Fruit fly (Drosophila melanogaster): ENCODE data around the gene Ype.

Gene Ype

dm6 chrX:13373239-13374153 lies 13.7 kb downstream of the Ype start (continued):
- TF ChIP-seq CG2875 (GFP tag; optimal IDR thresholded peaks at IDR 0.05), result peak; percentile 86
- peak; percentile 68 to 90 for TF ChIP-seq bsh (GFP tag; optimal IDR thresholded peaks at IDR 0.05)
- TF ChIP-seq sug (tag; optimal IDR thresholded peaks at IDR 0.05), result peak; percentile 83
- TF ChIP-seq trh (GFP tag; optimal IDR thresholded peaks at IDR 0.05), result peak; percentile 70
- peak; percentile 41 for TF ChIP-seq CG4854 (GFP tag; optimal IDR thresholded peaks at IDR 0.05)
- TF ChIP-seq CG31365 (tag; optimal IDR thresholded peaks at IDR 0.05), result peak; percentile 40
- TF ChIP-seq CG4424 (GFP tag; optimal IDR thresholded peaks at IDR 0.05), result peak; percentile 84
- TF ChIP-seq wek (GFP tag; optimal IDR thresholded peaks at IDR 0.05), result peak; percentile 36
- TF ChIP-seq CG4360 (GFP tag; IDR thresholded peaks at IDR 0.05), result 0 out of 2 replicates have a peak, but pooled peaks have one; percentile 27
- TF ChIP-seq CG11560 (tag; IDR thresholded peaks at IDR 0.05), result no peak
- TF ChIP-seq Trl (optimal IDR thresholded peaks at IDR 0.05), result peak; percentile 18 to 39
- no peak for TF ChIP-seq Trl (GFP tag; optimal IDR thresholded peaks at IDR 0.05)
- TF ChIP-seq ham (GFP tag; IDR thresholded peaks at IDR 0.05), result peak; percentile 46; the same call in 1 of the 2 replicates
- peak; percentile 69 for TF ChIP-seq CG6765 (GFP tag; optimal IDR thresholded peaks at IDR 0.05)
- peak; percentile 84 for TF ChIP-seq Fer3 (tag; optimal IDR thresholded peaks at IDR 0.05)
- TF ChIP-seq B-H2 (GFP tag; optimal IDR thresholded peaks at IDR 0.05), result peak; percentile 42
- TF ChIP-seq H2.0 (GFP tag; IDR thresholded peaks at IDR 0.05), result peak; percentile 85
- peak; percentile 64 for TF ChIP-seq CG5180 (GFP tag; optimal IDR thresholded peaks at IDR 0.05)
- 0 out of 2 replicates have a peak, but pooled peaks have one; percentile 51 for TF ChIP-seq cas (GFP tag; IDR thresholded peaks at IDR 0.05)
- peak in 1 of 3 experiments; percentile 80 for TF ChIP-seq lola (GFP tag; optimal IDR thresholded peaks at IDR 0.05)
- TF ChIP-seq CG10565 (GFP tag; optimal IDR thresholded peaks at IDR 0.05), result peak; percentile 13
- TF ChIP-seq ind (GFP tag; optimal IDR thresholded peaks at IDR 0.05), result peak; percentile 84
- TF ChIP-seq CG3065 (GFP tag; optimal IDR thresholded peaks at IDR 0.05), result peak; percentile 40
- peak; percentile 81 for TF ChIP-seq lbe (GFP tag; optimal IDR thresholded peaks at IDR 0.05)
- TF ChIP-seq bigmax (GFP tag; optimal IDR thresholded peaks at IDR 0.05), result no peak
- TF ChIP-seq CTCF (GFP tag; optimal IDR thresholded peaks at IDR 0.05), result peak; percentile 35
- TF ChIP-seq zfh1 (GFP tag; IDR thresholded peaks at IDR 0.05), result peak; percentile 80
- TF ChIP-seq CG4404 (GFP tag; IDR thresholded peaks at IDR 0.05), result peak; percentile 57
- TF ChIP-seq fu2 (GFP tag; optimal IDR thresholded peaks at IDR 0.05), result no peak
- peak; percentile 84 for TF ChIP-seq CG17568 (GFP tag; optimal IDR thresholded peaks at IDR 0.05)
- no peak for TF ChIP-seq Atf3 (GFP tag; optimal IDR thresholded peaks at IDR 0.05)
- peak; percentile 32 for TF ChIP-seq lilli (GFP tag; optimal IDR thresholded peaks at IDR 0.05)
- peak; percentile 69 for TF ChIP-seq ewg (GFP tag; optimal IDR thresholded peaks at IDR 0.05)
- no peak for TF ChIP-seq ato (GFP tag; IDR thresholded peaks at IDR 0.05; ENCODE audit: partially characterized antibody)
- peak; percentile 72 for TF ChIP-seq CG4730 (GFP tag; IDR thresholded peaks at IDR 0.05)
- TF ChIP-seq zen (tag; optimal IDR thresholded peaks at IDR 0.05), result peak; percentile 71
- TF ChIP-seq CG4282 (GFP tag; optimal IDR thresholded peaks at IDR 0.05), result no peak
- TF ChIP-seq CG7928 (GFP tag; optimal IDR thresholded peaks at IDR 0.05), result no peak
- TF ChIP-seq CG14965 (GFP tag; optimal IDR thresholded peaks at IDR 0.05; ENCODE audit: borderline replicate concordance), result no peak
- TF ChIP-seq Oli (tag; optimal IDR thresholded peaks at IDR 0.05), result peak; percentile 87
- peak; percentile 89 for TF ChIP-seq Sox100B (GFP tag; optimal IDR thresholded peaks at IDR 0.05)
- no peak for TF ChIP-seq HLH4C (GFP tag; IDR thresholded peaks at IDR 0.05; ENCODE audit: partially characterized antibody)
- TF ChIP-seq klu (GFP tag; IDR thresholded peaks at IDR 0.05), result peak; percentile 51; the same call in 1 of the 2 replicates
- TF ChIP-seq run (tag; optimal IDR thresholded peaks at IDR 0.05), result peak; percentile 89
- TF ChIP-seq CG4328 (GFP tag; optimal IDR thresholded peaks at IDR 0.05), result peak; percentile 73
- TF ChIP-seq H15 (GFP tag; IDR thresholded peaks at IDR 0.05), result peak; percentile 78
- TF ChIP-seq hth (optimal IDR thresholded peaks at IDR 0.05), result no peak
- peak; percentile 66 for TF ChIP-seq twi (tag; optimal IDR thresholded peaks at IDR 0.05)
- TF ChIP-seq eve (GFP tag; optimal IDR thresholded peaks at IDR 0.05), result peak in 1 of 2 experiments; percentile 93
